Worm (Caenorhabditis elegans) whole organism, L3 larva: ENCODE results near the gene srbc-55.

Source experiments
- R02D3.7 ChIP-seq: fragments of 150-350 bp; optimal IDR thresholded peaks from 2 replicates; lab custom pipeline; 2014; ENCODE audit warnings: missing biosample characterization, missing genetic modification characterization
- ZK546.5 ChIP-seq: sonication (generic microtip); optimal IDR thresholded peaks from 2 replicates; lab custom pipeline; 2017; ENCODE audit warnings: missing biosample characterization, missing genetic modification characterization
- aly-2 ChIP-seq: fragments of 150-350 bp; optimal IDR thresholded peaks from 2 replicates; lab custom pipeline; 2014; ENCODE audit warnings: missing biosample characterization, missing genetic modification characterization
- ama-1 ChIP-seq: fragments of 150-350 bp; optimal IDR thresholded peaks from 2 replicates; lab custom pipeline; 2018
- ceh-28 ChIP-seq: fragments of 150-350 bp; optimal IDR thresholded peaks from 2 replicates; lab custom pipeline; 2014; ENCODE audit warnings: missing biosample characterization, missing genetic modification reagents, missing genetic modification characterization
- ceh-82 ChIP-seq: fragments of 150-350 bp; optimal IDR thresholded peaks from 2 replicates; lab custom pipeline; 2014; ENCODE audit warnings: missing biosample characterization, missing genetic modification characterization
- ceh-9 ChIP-seq: sonication (generic microtip); optimal IDR thresholded peaks from 2 replicates; lab custom pipeline; 2018; ENCODE audit warnings: missing biosample characterization, missing genetic modification characterization
- daf-12 ChIP-seq: fragments of 150-350 bp; optimal IDR thresholded peaks from 2 replicates; lab custom pipeline; 2014; ENCODE audit warnings: missing biosample characterization, missing genetic modification reagents, missing genetic modification characterization
- egl-27 ChIP-seq: sonication (generic microtip); optimal IDR thresholded peaks from 4 replicates; lab custom pipeline; 2017; ENCODE audit warnings: missing biosample characterization, missing genetic modification reagents, missing genetic modification characterization
- elt-1 ChIP-seq: fragments of 150-350 bp; optimal IDR thresholded peaks from 2 replicates; lab custom pipeline; 2014; ENCODE audit warnings: missing biosample characterization, missing genetic modification characterization
- elt-2 ChIP-seq: sonication (generic microtip); optimal IDR thresholded peaks from 2 replicates; lab custom pipeline; 2016; ENCODE audit warnings: missing genetic modification reagents, mild to moderate bottlenecking, missing genetic modification characterization, missing compliant biosample characterization
- elt-3 ChIP-seq, 3 experiments: fragments of 150-350 bp in 1 of 3; sonication (generic microtip) in 2 of 3; optimal IDR thresholded peaks; 2 replicates in 2 of 3; 4 replicates in 1 of 3; lab custom pipeline; 2014 to 2017; ENCODE audit warnings: missing biosample characterization in 3 of 3, missing genetic modification characterization in 3 of 3
- fkh-10 ChIP-seq: sonication (generic microtip); optimal IDR thresholded peaks from 2 replicates; lab custom pipeline; 2017; ENCODE audit warnings: missing biosample characterization, missing genetic modification reagents, missing genetic modification characterization
- fkh-2 ChIP-seq: fragments of 150-350 bp; optimal IDR thresholded peaks from 2 replicates; lab custom pipeline; 2014; ENCODE audit warnings: missing biosample characterization, missing genetic modification reagents, missing genetic modification characterization
- hmg-11 ChIP-seq: sonication (generic microtip); optimal IDR thresholded peaks from 2 replicates; lab custom pipeline; 2016; ENCODE audit warnings: missing genetic modification characterization, missing compliant biosample characterization
- mdl-1 ChIP-seq: fragments of 150-350 bp; optimal IDR thresholded peaks from 2 replicates; lab custom pipeline; 2014; ENCODE audit warnings: missing biosample characterization, missing genetic modification characterization
- mml-1 ChIP-seq: fragments of 150-350 bp; sonication (generic microtip); optimal IDR thresholded peaks from 3 replicates; lab custom pipeline; 2014; ENCODE audit warnings: missing biosample characterization, missing genetic modification characterization
- nhr-11 ChIP-seq: fragments of 150-350 bp; optimal IDR thresholded peaks from 2 replicates; lab custom pipeline; 2014; ENCODE audit warnings: missing biosample characterization, missing genetic modification characterization
- nhr-12 ChIP-seq: fragments of 150-350 bp; optimal IDR thresholded peaks from 2 replicates; lab custom pipeline; 2014; ENCODE audit warnings: missing biosample characterization, missing genetic modification characterization
- nhr-25 ChIP-seq: sonication (generic microtip); optimal IDR thresholded peaks from 2 replicates; lab custom pipeline; 2017; ENCODE audit warnings: missing biosample characterization, missing genetic modification characterization
- nhr-28 ChIP-seq: fragments of 150-350 bp; optimal IDR thresholded peaks from 2 replicates; lab custom pipeline; 2014; ENCODE audit warnings: missing biosample characterization, missing genetic modification characterization
- nhr-43 ChIP-seq: sonication (generic microtip); optimal IDR thresholded peaks from 2 replicates; lab custom pipeline; 2016; ENCODE audit warnings: mild to moderate bottlenecking, missing genetic modification characterization, missing compliant biosample characterization; ENCODE audit not compliant: poor library complexity, severe bottlenecking
- nhr-67 ChIP-seq: fragments of 150-350 bp; optimal IDR thresholded peaks from 2 replicates; lab custom pipeline; 2014; ENCODE audit warnings: missing biosample characterization, missing genetic modification characterization
- nhr-77 ChIP-seq: fragments of 150-350 bp; optimal IDR thresholded peaks from 2 replicates; lab custom pipeline; 2014; ENCODE audit warnings: missing biosample characterization, missing genetic modification characterization
- pha-4 ChIP-seq: fragments of 150-350 bp; optimal IDR thresholded peaks from 2 replicates; lab custom pipeline; 2014; ENCODE audit warnings: missing biosample characterization, missing genetic modification reagents, missing genetic modification characterization
- sea-2 ChIP-seq: fragments of 150-350 bp; sonication (generic microtip); optimal IDR thresholded peaks from 4 replicates; lab custom pipeline; 2014; ENCODE audit warnings: missing biosample characterization, missing genetic modification reagents, missing genetic modification characterization
- snpc-4 ChIP-seq: fragments of 150-350 bp; optimal IDR thresholded peaks from 2 replicates; lab custom pipeline; 2014; ENCODE audit warnings: missing biosample characterization, missing genetic modification characterization
- tbx-2 ChIP-seq: sonication (generic microtip); optimal IDR thresholded peaks from 2 replicates; lab custom pipeline; 2016; ENCODE audit warnings: mild to moderate bottlenecking, missing genetic modification characterization, missing compliant biosample characterization
- unc-39 ChIP-seq: sonication (generic microtip); optimal IDR thresholded peaks from 4 replicates; lab custom pipeline; 2017; ENCODE audit warnings: missing biosample characterization, missing genetic modification characterization
- unc-62 ChIP-seq: fragments of 150-350 bp; sonication (generic microtip); optimal IDR thresholded peaks from 4 replicates; lab custom pipeline; 2014; ENCODE audit warnings: missing biosample characterization, missing genetic modification reagents, missing genetic modification characterization
- zag-1 ChIP-seq: fragments of 150-350 bp; optimal IDR thresholded peaks from 2 replicates; lab custom pipeline; 2014; ENCODE audit warnings: missing biosample characterization, missing genetic modification characterization
- ztf-11 ChIP-seq: fragments of 150-350 bp; optimal IDR thresholded peaks from 2 replicates; lab custom pipeline; 2014; ENCODE audit warnings: missing biosample characterization, missing genetic modification characterization

Gene srbc-55

ce11 chrV:15833622-15834021, 3.8 kb upstream of the srbc-55 start, which contains the start of gene srbc-54:
TSS of gene srbc-54 (minus strand) at chrV:15833722.
- TF ChIP-seq hmg-11 (tag; lab: Kevin White, UChicago) (no peak), elt-3 (tag; optimal IDR thresholded peaks at IDR 0.05; lab: Kevin White, UChicago) (no peak), fkh-10 (GFP tag; lab: Kevin White, UChicago) (no peak), ama-1 (no peak), unc-62 (GFP tag; lab: Kevin White, UChicago) (no peak)

ce11 chrV:15831586-15831985, 1.8 kb upstream of the srbc-55 start, which contains the start of gene srbc-56:
TSS of gene srbc-56 (minus strand) at chrV:15831686.
- TF ChIP-seq fkh-2 (tag; lab: Kevin White, UChicago) (no peak), R02D3.7 (no peak), daf-12 (tag; lab: Kevin White, UChicago) (no peak), nhr-67 (no peak), snpc-4 (no peak)
- TF ChIP-seq, all 47 proteins: peak for 0

DNA sequence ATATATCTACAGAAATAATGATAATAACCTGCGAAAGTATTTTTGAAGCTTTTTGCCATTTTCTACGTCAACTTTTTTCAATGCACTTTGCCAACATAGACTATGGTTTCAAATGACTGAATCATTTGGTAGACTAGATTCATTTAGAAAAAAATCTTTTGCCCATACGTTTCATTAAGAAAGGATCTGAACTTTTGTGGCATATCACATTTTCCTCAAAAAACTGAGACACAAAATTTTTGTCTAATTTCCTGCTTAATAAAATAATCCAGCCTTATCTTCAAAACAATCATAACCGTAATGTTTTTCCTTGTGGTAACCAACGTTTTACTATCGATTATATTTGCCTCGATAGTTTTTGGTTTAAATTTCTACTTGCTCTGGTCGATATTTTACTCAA, 3.7 kb downstream of the srbc-55 start, which contains the start of gene srbc-51:
Gene srbc-51, plus strand, starts transcription at position 301 of the 400 bp plus-strand sequence.
- TF ChIP-seq ztf-11 (tag; lab: Kevin White, UChicago) (no peak), hmg-11 (tag; lab: Kevin White, UChicago) (no peak), nhr-43 (tag; lab: Kevin White, UChicago) (no peak), tbx-2 (no peak), nhr-28 (tag; lab: Kevin White, UChicago) (no peak)

- TF ChIP-seq R02D3.7 (no peak), nhr-28 (tag; lab: Kevin White, UChicago) (no peak), nhr-77 (tag; lab: Kevin White, UChicago) (no peak), ama-1 (no peak), nhr-25 (tag; lab: Kevin White, UChicago) (no peak), unc-39 (tag; lab: Kevin White, UChicago) (no peak), nhr-12 (tag; lab: Kevin White, UChicago) (no peak), aly-2 (tag; lab: Kevin White, UChicago) (no peak), hmg-11 (tag; lab: Kevin White, UChicago) (no peak), unc-62 (GFP tag; lab: Kevin White, UChicago) (no peak), sea-2 (no peak), mml-1 (tag; lab: Kevin White, UChicago) (no peak), ztf-11 (tag; lab: Kevin White, UChicago) (no peak), pha-4 (no peak), zag-1 (tag; lab: Kevin White, UChicago) (no peak)
Measured at ce11 chrV:15824866-15825265, 4.9 kb downstream of the srbc-55 start, which contains the start of gene srbc-50. TSS of gene srbc-50 (minus strand) at chrV:15824966.

- no peak for TF ChIP-seq zag-1 (tag; lab: Kevin White, UChicago)
- no peak for TF ChIP-seq R02D3.7
- no peak for TF ChIP-seq ceh-82 (tag; lab: Kevin White, UChicago)
- TF ChIP-seq unc-39 (tag; lab: Kevin White, UChicago): no peak
- no peak for TF ChIP-seq elt-2 (tag; lab: Kevin White, UChicago)
- TF ChIP-seq ceh-28 (tag; lab: Kevin White, UChicago): no peak
- no peak for TF ChIP-seq elt-3 (tag; optimal IDR thresholded peaks at IDR 0.05; lab: Kevin White, UChicago)
- TF ChIP-seq nhr-12 (tag; lab: Kevin White, UChicago): no peak
- TF ChIP-seq tbx-2: no peak
- TF ChIP-seq ceh-9 (tag; lab: Kevin White, UChicago): no peak
- TF ChIP-seq ZK546.5 (tag; lab: Kevin White, UChicago): no peak
- no peak for TF ChIP-seq nhr-67
- TF ChIP-seq nhr-11: no peak
- no peak for TF ChIP-seq egl-27
- no peak for TF ChIP-seq daf-12 (tag; lab: Kevin White, UChicago)
Measured at ce11 chrV:15821398-15821797, 8.4 kb downstream of the srbc-55 start, which contains the start of gene srbc-49. TSS of gene srbc-49 (plus strand) at chrV:15821698.

- TF ChIP-seq pha-4: no peak
Measured at ce11 chrV:15819983-15820382, 9.8 kb downstream of the srbc-55 start, which contains the start of gene srbc-48. TSS of gene srbc-48 (plus strand) at chrV:15820283.

- no peak for TF ChIP-seq nhr-25 (tag; lab: Kevin White, UChicago)
- TF ChIP-seq nhr-77 (tag; lab: Kevin White, UChicago): no peak
- TF ChIP-seq ama-1: no peak
- no peak for TF ChIP-seq elt-1 (tag; lab: Kevin White, UChicago)
- TF ChIP-seq unc-62 (GFP tag; lab: Kevin White, UChicago): no peak
- no peak for TF ChIP-seq sea-2
- no peak for TF ChIP-seq nhr-12 (tag; lab: Kevin White, UChicago)
- no peak for TF ChIP-seq nhr-11
- TF ChIP-seq pha-4: no peak
- TF ChIP-seq mdl-1 (tag; lab: Kevin White, UChicago): no peak
- no peak for TF ChIP-seq elt-2 (tag; lab: Kevin White, UChicago)
- TF ChIP-seq ceh-28 (tag; lab: Kevin White, UChicago): no peak
- TF ChIP-seq tbx-2: no peak
- no peak for TF ChIP-seq unc-39 (tag; lab: Kevin White, UChicago)
- TF ChIP-seq, all 47 proteins: peak for 0
Measured at ce11 chrV:15817746-15818145, 12.1 kb downstream of the srbc-55 start, which contains the start of gene abf-3. TSS of gene abf-3 (minus strand) at chrV:15817846.
